Fruit fly (Drosophila melanogaster) whole organism, embryonic: ENCODE data around the gene CG5823.

Experiments
- C15 ChIP-seq: fragments of 200-800 bp; sonication (Bioruptor generic); IDR thresholded peaks from 3 replicates; pipeline ENCODE4 v1.3.6; 2022; ENCODE audit warnings: missing biosample characterization, missing genetic modification characterization
- CG10654 ChIP-seq: fragments of 200-800 bp; sonication (Bioruptor generic); optimal IDR thresholded peaks from 2 replicates; lab custom pipeline; 2016; ENCODE audit warnings: missing biosample characterization, missing genetic modification characterization
- CG11247 ChIP-seq: fragments of 200-800 bp; sonication (Bioruptor generic); IDR thresholded peaks from 2 replicates; pipeline ENCODE4 v1.3.6; 2022; ENCODE audit warnings: missing biosample characterization, missing genetic modification characterization
- CG11398 ChIP-seq: fragments of 200-800 bp; sonication (Bioruptor generic); optimal IDR thresholded peaks from 2 replicates; lab custom pipeline; 2016; ENCODE audit warnings: missing biosample characterization, missing genetic modification characterization
- CG13296 ChIP-seq: fragments of 200-800 bp; sonication (Bioruptor generic); optimal IDR thresholded peaks from 3 replicates; lab custom pipeline; 2018; ENCODE audit warnings: missing biosample characterization, mild to moderate bottlenecking, missing genetic modification characterization
- CG1529 ChIP-seq: fragments of 200-800 bp; sonication (Bioruptor generic); optimal IDR thresholded peaks from 3 replicates; lab custom pipeline; 2018; ENCODE audit warnings: missing biosample characterization, missing genetic modification characterization
- CG16813 ChIP-seq: fragments of 200-800 bp; sonication (Bioruptor generic); IDR thresholded peaks from 3 replicates; pipeline ENCODE4 v1.3.6; 2022; ENCODE audit warnings: missing biosample characterization, missing genetic modification characterization; ENCODE audit not compliant: partially characterized antibody
- CG17186 ChIP-seq: fragments of 200-800 bp; sonication (Bioruptor generic); optimal IDR thresholded peaks from 3 replicates; lab custom pipeline; 2017; ENCODE audit warnings: missing biosample characterization, missing genetic modification reagents, missing genetic modification characterization
- CG17568 ChIP-seq: fragments of 200-800 bp; sonication (Bioruptor generic); optimal IDR thresholded peaks from 2 replicates; lab custom pipeline; 2018; ENCODE audit warnings: missing biosample characterization, mild to moderate bottlenecking, missing genetic modification characterization, moderate library complexity
- CG18619 ChIP-seq: fragments of 200-800 bp; sonication (Bioruptor generic); optimal IDR thresholded peaks from 3 replicates; lab custom pipeline; 2017; ENCODE audit warnings: missing biosample characterization, mild to moderate bottlenecking, missing genetic modification characterization
- CG18764 ChIP-seq: fragments of 200-800 bp; sonication (Bioruptor generic); optimal IDR thresholded peaks from 3 replicates; lab custom pipeline; 2016; ENCODE audit warnings: missing biosample characterization, missing genetic modification characterization
- CG2199 ChIP-seq: fragments of 200-800 bp; sonication (Bioruptor generic); IDR thresholded peaks from 3 replicates; pipeline ENCODE4 v1.3.6; 2022; ENCODE audit warnings: missing biosample characterization, missing genetic modification characterization
- CG3281 ChIP-seq: fragments of 200-800 bp; sonication (Bioruptor generic); optimal IDR thresholded peaks from 3 replicates; lab custom pipeline; 2017; ENCODE audit warnings: missing biosample characterization, mild to moderate bottlenecking, missing genetic modification characterization
- CG4360 ChIP-seq: fragments of 200-800 bp; sonication (Bioruptor generic); IDR thresholded peaks from 2 replicates; pipeline ENCODE4 v1.3.6; 2022; ENCODE audit warnings: missing biosample characterization, missing genetic modification characterization
- CG6175 ChIP-seq: fragments of 200-800 bp; sonication (Bioruptor generic); IDR thresholded peaks from 3 replicates; pipeline ENCODE4 v1.3.6; 2022; ENCODE audit warnings: missing biosample characterization, missing genetic modification characterization
- CG6254 ChIP-seq: fragments of 200-800 bp; sonication (Bioruptor generic); optimal IDR thresholded peaks from 3 replicates; lab custom pipeline; 2017; ENCODE audit warnings: mild to moderate bottlenecking, missing biosample characterization, missing genetic modification reagents, missing genetic modification characterization
- CG6272 ChIP-seq: fragments of 200-800 bp; sonication (Bioruptor generic); IDR thresholded peaks from 2 replicates; pipeline ENCODE4 v1.3.6; 2022; ENCODE audit warnings: missing biosample characterization, missing genetic modification characterization
- CG6683 ChIP-seq: fragments of 200-800 bp; sonication (Bioruptor generic); optimal IDR thresholded peaks from 2 replicates; lab custom pipeline; 2017; ENCODE audit warnings: missing biosample characterization, mild to moderate bottlenecking, missing genetic modification characterization, missing genetic modification reagents
- CG6813 ChIP-seq: fragments of 200-800 bp; sonication (Bioruptor generic); optimal IDR thresholded peaks from 2 replicates; lab custom pipeline; 2017; ENCODE audit warnings: missing biosample characterization, missing genetic modification characterization, mild to moderate bottlenecking, moderate library complexity, missing genetic modification reagents
- CG7987 ChIP-seq: fragments of 200-800 bp; sonication (Bioruptor generic); optimal IDR thresholded peaks from 2 replicates; lab custom pipeline; 2018; ENCODE audit warnings: missing biosample characterization, mild to moderate bottlenecking, missing genetic modification characterization, moderate library complexity
- CG9609 ChIP-seq: fragments of 200-800 bp; sonication (Bioruptor generic); optimal IDR thresholded peaks from 3 replicates; lab custom pipeline; 2016; ENCODE audit warnings: missing biosample characterization, missing genetic modification characterization
- CG9876 ChIP-seq: fragments of 200-800 bp; sonication (Bioruptor generic); optimal IDR thresholded peaks from 2 replicates; lab custom pipeline; 2016; ENCODE audit warnings: missing biosample characterization, missing genetic modification characterization
- D ChIP-seq, 2 experiments: fragments of 200-800 bp in 1 of 2; fragments of >200 bp in 1 of 2; sonication (Bioruptor generic) in 1 of 2; optimal IDR thresholded peaks; 2 replicates in 1 of 2; 3 replicates in 1 of 2; lab custom pipeline; 2017; ENCODE audit warnings: mild to moderate bottlenecking in 1 of 2, missing biosample characterization in 1 of 2, missing genetic modification characterization in 1 of 2, missing genetic modification reagents in 1 of 2
- H15 ChIP-seq: fragments of 200-800 bp; sonication (Bioruptor generic); IDR thresholded peaks from 3 replicates; pipeline ENCODE4 v1.3.6; 2022; ENCODE audit warnings: missing biosample characterization, missing genetic modification characterization
- Hey ChIP-seq: fragments of 200-800 bp; sonication (Bioruptor generic); optimal IDR thresholded peaks from 3 replicates; lab custom pipeline; 2018; ENCODE audit warnings: missing biosample characterization, mild to moderate bottlenecking, missing genetic modification characterization
- Hsf ChIP-seq: fragments of 200-800 bp; sonication (Bioruptor generic); optimal IDR thresholded peaks from 3 replicates; lab custom pipeline; 2016; ENCODE audit warnings: missing biosample characterization, missing genetic modification characterization
- Lhr ChIP-seq: fragments of 200-800 bp; sonication (Bioruptor generic); optimal IDR thresholded peaks from 3 replicates; lab custom pipeline; 2017; ENCODE audit warnings: mild to moderate bottlenecking, missing biosample characterization, missing genetic modification reagents, missing genetic modification characterization
- Mrtf ChIP-seq: fragments of 200-800 bp; sonication (Bioruptor generic); IDR thresholded peaks from 3 replicates; pipeline ENCODE4 v1.3.6; 2022; ENCODE audit warnings: missing biosample characterization, missing genetic modification characterization
- Oli ChIP-seq: fragments of 200-800 bp; sonication (Bioruptor generic); optimal IDR thresholded peaks from 2 replicates; lab custom pipeline; 2018; ENCODE audit warnings: missing biosample characterization, mild to moderate bottlenecking, missing genetic modification characterization, moderate library complexity
- PHDP ChIP-seq: fragments of 200-800 bp; sonication (Bioruptor generic); optimal IDR thresholded peaks from 3 replicates; lab custom pipeline; 2018; ENCODE audit warnings: missing biosample characterization, mild to moderate bottlenecking, missing genetic modification characterization, moderate library complexity
- Vsx1 ChIP-seq: fragments of 200-800 bp; sonication (Bioruptor generic); optimal IDR thresholded peaks from 2 replicates; lab custom pipeline; 2017; ENCODE audit warnings: missing biosample characterization, mild to moderate bottlenecking, missing genetic modification characterization, missing genetic modification reagents
- ash1 ChIP-seq: fragments of 200-800 bp; sonication (Bioruptor generic); optimal IDR thresholded peaks from 2 replicates; lab custom pipeline; 2018; ENCODE audit warnings: missing biosample characterization, mild to moderate bottlenecking, missing genetic modification characterization
- bab2 ChIP-seq: fragments of 200-800 bp; sonication (Bioruptor generic); optimal IDR thresholded peaks from 2 replicates; lab custom pipeline; 2016; ENCODE audit warnings: missing biosample characterization, missing genetic modification characterization
- bowl ChIP-seq: fragments of 200-800 bp; sonication (Bioruptor generic); IDR thresholded peaks from 2 replicates; pipeline ENCODE4 v1.3.6; 2022; ENCODE audit warnings: missing biosample characterization, missing genetic modification characterization
- caup ChIP-seq: fragments of 200-800 bp; sonication (Bioruptor generic); optimal IDR thresholded peaks from 3 replicates; lab custom pipeline; 2017; ENCODE audit warnings: missing biosample characterization, mild to moderate bottlenecking, missing genetic modification characterization, moderate library complexity; ENCODE audit not compliant: severe bottlenecking
- cwo ChIP-seq: fragments of 200-800 bp; sonication (Bioruptor generic); optimal IDR thresholded peaks from 3 replicates; lab custom pipeline; 2017; ENCODE audit warnings: missing biosample characterization, missing genetic modification characterization, mild to moderate bottlenecking, moderate library complexity, missing genetic modification reagents
- disco-r ChIP-seq: fragments of 200-800 bp; sonication (Bioruptor generic); optimal IDR thresholded peaks from 2 replicates; lab custom pipeline; 2016; ENCODE audit warnings: missing biosample characterization, missing genetic modification characterization
- emc ChIP-seq: fragments of 200-800 bp; sonication (Bioruptor generic); optimal IDR thresholded peaks from 2 replicates; lab custom pipeline; 2016; ENCODE audit warnings: missing biosample characterization, missing genetic modification characterization
- eyg ChIP-seq: fragments of 200-800 bp; sonication (Bioruptor generic); optimal IDR thresholded peaks from 3 replicates; lab custom pipeline; 2016; ENCODE audit warnings: missing biosample characterization, missing genetic modification characterization
- ftz-f1 ChIP-seq: fragments of 200-800 bp; sonication (Bioruptor generic); optimal IDR thresholded peaks from 2 replicates; lab custom pipeline; 2016; ENCODE audit warnings: missing biosample characterization, missing genetic modification characterization
- hth ChIP-seq: fragments of >200 bp; optimal IDR thresholded peaks from 2 replicates; lab custom pipeline; 2017; ENCODE audit warnings: inconsistent platforms
- ind ChIP-seq: fragments of 200-800 bp; sonication (Bioruptor generic); optimal IDR thresholded peaks from 3 replicates; lab custom pipeline; 2016; ENCODE audit warnings: missing biosample characterization, missing genetic modification characterization
- mirr ChIP-seq: fragments of 200-800 bp; sonication (Bioruptor generic); optimal IDR thresholded peaks from 3 replicates; lab custom pipeline; 2018; ENCODE audit warnings: missing biosample characterization, mild to moderate bottlenecking, missing genetic modification characterization
- schlank ChIP-seq: fragments of 200-800 bp; sonication (Bioruptor generic); optimal IDR thresholded peaks from 2 replicates; lab custom pipeline; 2018; ENCODE audit warnings: missing biosample characterization, mild to moderate bottlenecking, missing genetic modification characterization
- sens-2 ChIP-seq: fragments of 200-800 bp; sonication (Bioruptor generic); IDR thresholded peaks from 2 replicates; pipeline ENCODE4 v1.3.6; 2022; ENCODE audit warnings: missing biosample characterization, missing genetic modification characterization
- stc ChIP-seq: fragments of 200-800 bp; sonication (Bioruptor generic); IDR thresholded peaks from 2 replicates; pipeline ENCODE4 v1.3.6; 2022; ENCODE audit warnings: missing biosample characterization, missing genetic modification characterization
- toy ChIP-seq: fragments of 200-800 bp; sonication (Bioruptor generic); IDR thresholded peaks from 2 replicates; pipeline ENCODE4 v1.3.6; 2022; ENCODE audit warnings: missing biosample characterization, missing genetic modification characterization
- usp ChIP-seq: fragments of >200 bp; optimal IDR thresholded peaks from 2 replicates; lab custom pipeline; 2017; ENCODE audit warnings: missing biosample characterization, missing genetic modification characterization
- zfh1 ChIP-seq: fragments of 200-800 bp; sonication (Bioruptor generic); IDR thresholded peaks from 3 replicates; pipeline ENCODE4 v1.3.6; 2022; ENCODE audit warnings: missing biosample characterization, missing genetic modification characterization

The CG5823 gene

DNA sequence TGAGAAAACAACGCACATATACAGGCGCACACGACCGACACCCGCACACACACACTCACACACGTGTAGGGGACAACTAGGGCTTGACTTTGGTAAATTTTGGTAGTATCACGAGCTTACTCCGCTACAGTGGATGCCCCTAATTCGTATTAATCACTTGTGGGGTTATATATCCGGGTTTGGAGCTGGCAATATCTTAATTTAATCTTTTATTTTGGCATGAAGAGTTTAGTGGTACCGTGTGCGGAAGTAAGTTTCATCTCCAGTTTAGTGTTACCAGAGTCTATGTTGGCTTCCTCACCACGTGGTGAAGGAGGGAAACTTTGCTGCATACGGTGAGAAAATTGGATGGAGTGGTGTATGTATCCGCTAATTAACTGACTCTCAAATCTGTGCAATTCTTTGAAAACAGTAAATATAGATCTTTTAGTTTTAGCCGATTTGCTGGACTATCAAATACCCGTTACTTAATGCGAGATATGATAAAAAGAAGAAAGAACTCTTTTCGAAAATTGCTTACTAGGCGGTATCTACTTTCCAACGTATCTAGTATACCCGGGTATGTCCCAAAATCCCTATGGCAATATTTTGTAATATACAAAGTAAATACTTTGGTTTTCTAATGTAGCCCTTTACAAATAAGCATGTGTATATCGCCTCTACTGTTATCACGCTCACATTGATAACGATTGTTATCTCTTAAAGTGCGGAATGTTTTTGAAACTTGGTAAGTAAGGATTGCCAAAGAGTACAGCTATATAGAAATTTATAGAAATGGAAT lies at the start of gene CG5823, which contains the start of gene P5cr-2 (continued):
- no peak for TF ChIP-seq cwo
- TF ChIP-seq disco-r (GFP tag; lab: Kevin White, UChicago) = no peak
- no peak for TF ChIP-seq CG17568 (GFP tag; lab: Kevin White, UChicago)
- TF ChIP-seq zfh1 (GFP tag; lab: Robert Waterston, UW) = no peak
- TF ChIP-seq CG13296 (GFP tag; lab: Kevin White, UChicago) = peak; percentile 65
- TF ChIP-seq bab2 (GFP tag; lab: Kevin White, UChicago) = peak; percentile 89
- no peak for TF ChIP-seq H15 (GFP tag; lab: Robert Waterston, UW)
- peak; percentile 58 for TF ChIP-seq CG6813 (GFP tag; lab: Kevin White, UChicago)
- TF ChIP-seq ind (GFP tag; lab: Kevin White, UChicago) = no peak
- TF ChIP-seq stc = 0 out of 2 replicates have a peak, but pooled peaks have one; percentile 18
- TF ChIP-seq CG3281 (GFP tag; lab: Kevin White, UChicago) = no peak
- 0 out of 2 replicates have a peak, but pooled peaks have one; percentile 7 for TF ChIP-seq CG6272 (GFP tag; lab: Robert Waterston, UW)
- peak; percentile 42 for TF ChIP-seq CG18619 (GFP tag; lab: Kevin White, UChicago)
- TF ChIP-seq CG18764 = peak; percentile 28
- TF ChIP-seq eyg (GFP tag; lab: Kevin White, UChicago) = no peak
- peak; percentile 68; the same call in 2 of the 3 replicates for TF ChIP-seq CG2199 (GFP tag; lab: Robert Waterston, UW)
- peak; percentile 20 for TF ChIP-seq CG6254 (GFP tag; lab: Kevin White, UChicago)
- TF ChIP-seq toy (GFP tag; lab: Robert Waterston, UW) = no peak
- TF ChIP-seq CG1529 (GFP tag; lab: Kevin White, UChicago) = peak; percentile 67
- TF ChIP-seq ash1 (GFP tag; lab: Kevin White, UChicago) = peak; percentile 45
- TF ChIP-seq mirr = peak; percentile 88
- TF ChIP-seq CG11247 (GFP tag; lab: Robert Waterston, UW) = peak; percentile 35; the same call in 1 of the 2 replicates
- peak; percentile 36; the same call in 1 of the 3 replicates for TF ChIP-seq CG16813 (GFP tag; lab: Robert Waterston, UW)
- peak; percentile 68 for TF ChIP-seq Hsf (GFP tag; lab: Kevin White, UChicago)
- no peak for TF ChIP-seq CG6683 (GFP tag; lab: Kevin White, UChicago)
- peak; percentile 41 for TF ChIP-seq caup
- peak; percentile 29 for TF ChIP-seq PHDP (tag; lab: Kevin White, UChicago)
- TF ChIP-seq bowl (GFP tag; lab: Robert Waterston, UW) = peak; percentile 32; the same call in 1 of the 2 replicates
- TF ChIP-seq Mrtf (GFP tag; lab: Robert Waterston, UW) = no peak
- TF ChIP-seq CG4360 = 0 out of 2 replicates have a peak, but pooled peaks have one; percentile 13
- TF ChIP-seq CG17186 (GFP tag; lab: Kevin White, UChicago) = peak; percentile 25
- peak; percentile 79 for TF ChIP-seq CG11398
- TF ChIP-seq Oli (tag; lab: Kevin White, UChicago) = no peak
- no peak for TF ChIP-seq C15 (GFP tag; lab: Robert Waterston, UW)
- peak; percentile 80 for TF ChIP-seq CG7987 (GFP tag; lab: Kevin White, UChicago)
- peak; percentile 52 for TF ChIP-seq CG9609
- peak; percentile 79 for TF ChIP-seq CG9876 (GFP tag; lab: Kevin White, UChicago)
- no peak for TF ChIP-seq schlank (tag; lab: Kevin White, UChicago)
- TF ChIP-seq Hey (tag; lab: Kevin White, UChicago) = peak; percentile 56
- TF ChIP-seq usp (GFP tag; lab: Kevin White, UChicago) = no peak
- peak; percentile 6 for TF ChIP-seq CG10654 (GFP tag; lab: Kevin White, UChicago)
- no peak for TF ChIP-seq emc (GFP tag; lab: Kevin White, UChicago)
- TF ChIP-seq hth (lab: Kevin White, UChicago) = no peak
- TF ChIP-seq sens-2 (GFP tag; lab: Robert Waterston, UW) = peak; percentile 60
- TF ChIP-seq D (optimal IDR thresholded peaks at IDR 0.05; lab: Kevin White, UChicago) = no peak
- TF ChIP-seq D (GFP tag; optimal IDR thresholded peaks at IDR 0.05; lab: Kevin White, UChicago) = peak; percentile 33
- TF ChIP-seq CG6175 (GFP tag; lab: Robert Waterston, UW) = no peak
- peak; percentile 20 for TF ChIP-seq Vsx1 (GFP tag; lab: Kevin White, UChicago)
- TF ChIP-seq Lhr (GFP tag; lab: Kevin White, UChicago) = peak; percentile 87
- TF ChIP-seq ftz-f1 (GFP tag; lab: Kevin White, UChicago) = no peak
